Worm (Caenorhabditis elegans): ENCODE measurements around the gene C44H9.7.

DNA sequence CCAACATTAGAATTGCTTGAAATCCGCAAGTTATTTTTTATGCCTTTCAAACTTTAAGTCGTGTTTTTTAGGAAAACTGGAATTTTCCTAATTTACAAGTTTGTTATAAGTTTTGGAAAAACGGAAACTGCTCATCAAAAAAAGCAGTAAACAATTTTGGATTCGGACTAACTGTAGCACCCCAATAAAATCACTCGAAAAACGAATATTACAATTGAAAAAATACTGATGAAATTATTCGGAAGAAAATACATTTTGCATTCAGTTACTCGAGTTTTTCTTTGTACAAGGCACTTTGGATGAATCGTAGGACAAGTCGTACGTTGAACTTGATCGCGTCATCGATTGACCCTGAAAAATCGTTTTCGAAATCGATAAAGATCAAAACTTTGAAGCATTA, 27.7 kb upstream of the C44H9.7 start:
- TF ChIP-seq nhr-11 (tag; optimal IDR thresholded peaks at IDR 0.05): no peak
- TF ChIP-seq unc-62 (GFP tag; optimal IDR thresholded peaks at IDR 0.05): no peak
- TF ChIP-seq snpc-4 (tag; optimal IDR thresholded peaks at IDR 0.05): no peak
- no peak for TF ChIP-seq ceh-82 (tag; optimal IDR thresholded peaks at IDR 0.05)
- TF ChIP-seq fkh-8 (tag; optimal IDR thresholded peaks at IDR 0.05): no peak
- TF ChIP-seq lin-15B (tag; optimal IDR thresholded peaks at IDR 0.05): no peak
- TF ChIP-seq ets-5 (GFP tag; IDR thresholded peaks at IDR 0.05): no peak
- no peak for TF ChIP-seq mdl-1 (tag; optimal IDR thresholded peaks at IDR 0.05)
- no peak for TF ChIP-seq elt-3 (tag; optimal IDR thresholded peaks at IDR 0.05)
- TF ChIP-seq mep-1 (tag; optimal IDR thresholded peaks at IDR 0.05): no peak
- TF ChIP-seq nhr-237 (tag; optimal IDR thresholded peaks at IDR 0.05): no peak
- no peak for TF ChIP-seq skn-1 (tag; optimal IDR thresholded peaks at IDR 0.05)
